Fruit fly (Drosophila melanogaster) whole organism, prepupa: ENCODE data around the gene CG14439.

Experiments used
- CG10669 ChIP-seq: fragments of 200-800 bp; sonication (Bioruptor generic); optimal IDR thresholded peaks from 3 replicates; lab custom pipeline; 2018; ENCODE audit warnings: missing biosample characterization, mild to moderate bottlenecking, missing genetic modification characterization, moderate library complexity
- CG11762 ChIP-seq: fragments of 200-800 bp; sonication (Bioruptor generic); optimal IDR thresholded peaks from 3 replicates; lab custom pipeline; 2016; ENCODE audit warnings: missing biosample characterization, missing genetic modification characterization; ENCODE audit not compliant: insufficient read depth
- CG15336 ChIP-seq: fragments of 200-800 bp; sonication (Bioruptor generic); IDR thresholded peaks from 2 replicates; pipeline ENCODE4 v1.3.6; 2022; ENCODE audit warnings: missing biosample characterization, missing genetic modification characterization
- CG16779 ChIP-seq: fragments of 200-800 bp; sonication (Bioruptor generic); optimal IDR thresholded peaks from 3 replicates; lab custom pipeline; 2017; ENCODE audit warnings: missing biosample characterization, mild to moderate bottlenecking, missing genetic modification characterization
- CG31627 ChIP-seq: fragments of 200-800 bp; sonication (Bioruptor generic); optimal IDR thresholded peaks from 3 replicates; lab custom pipeline; 2016; ENCODE audit warnings: missing biosample characterization, missing genetic modification characterization
- CG34406 ChIP-seq: fragments of 200-800 bp; sonication (Bioruptor generic); optimal IDR thresholded peaks from 3 replicates; lab custom pipeline; 2016; ENCODE audit warnings: missing biosample characterization, missing genetic modification characterization
- CG3919 ChIP-seq: fragments of 200-800 bp; sonication (Bioruptor generic); optimal IDR thresholded peaks from 3 replicates; lab custom pipeline; 2016; ENCODE audit warnings: missing biosample characterization, missing genetic modification characterization
- CG6163 ChIP-seq: fragments of 200-800 bp; sonication (Bioruptor generic); IDR thresholded peaks from 3 replicates; pipeline ENCODE4 v1.3.6; 2022; ENCODE audit warnings: missing biosample characterization, missing genetic modification characterization
- CG6276 ChIP-seq: fragments of 200-800 bp; sonication (Bioruptor generic); optimal IDR thresholded peaks from 2 replicates; lab custom pipeline; 2017; ENCODE audit warnings: missing biosample characterization, mild to moderate bottlenecking, missing genetic modification characterization
- CG6792 ChIP-seq: fragments of 200-800 bp; sonication (Bioruptor generic); optimal IDR thresholded peaks from 3 replicates; lab custom pipeline; 2016; ENCODE audit warnings: missing biosample characterization, missing genetic modification characterization
- CG6854 ChIP-seq: fragments of 200-800 bp; sonication (Bioruptor generic); optimal IDR thresholded peaks from 2 replicates; lab custom pipeline; 2017; ENCODE audit warnings: missing biosample characterization, mild to moderate bottlenecking, missing genetic modification characterization
- CG7368 ChIP-seq: fragments of 200-800 bp; sonication (Bioruptor generic); optimal IDR thresholded peaks from 3 replicates; lab custom pipeline; 2016; ENCODE audit warnings: missing biosample characterization, missing genetic modification characterization
- CG8319 ChIP-seq: fragments of 200-800 bp; sonication (Bioruptor generic); optimal IDR thresholded peaks from 3 replicates; lab custom pipeline; 2016; ENCODE audit warnings: missing biosample characterization, missing genetic modification characterization
- CG8632 ChIP-seq: fragments of 200-800 bp; sonication (Bioruptor generic); optimal IDR thresholded peaks from 3 replicates; lab custom pipeline; 2016; ENCODE audit warnings: missing biosample characterization, missing genetic modification characterization
- CG9139 ChIP-seq: fragments of 200-800 bp; sonication (Bioruptor generic); optimal IDR thresholded peaks from 3 replicates; lab custom pipeline; 2017; ENCODE audit warnings: missing biosample characterization, mild to moderate bottlenecking, missing genetic modification characterization
- Eip93F ChIP-seq: fragments of 200-800 bp; sonication (Bioruptor generic); optimal IDR thresholded peaks from 2 replicates; lab custom pipeline; 2016; ENCODE audit warnings: missing biosample characterization, mild to moderate bottlenecking, missing genetic modification characterization
- Ets96B ChIP-seq: fragments of 200-800 bp; optimal IDR thresholded peaks from 2 replicates; lab custom pipeline; 2019; ENCODE audit warnings: missing biosample characterization, mild to moderate bottlenecking, missing genetic modification characterization, moderate library complexity
- Gug ChIP-seq: fragments of 200-800 bp; sonication (Bioruptor generic); IDR thresholded peaks from 2 replicates; pipeline ENCODE4 v1.3.6; 2022; ENCODE audit warnings: missing biosample characterization, missing genetic modification characterization
- Hr38 ChIP-seq: sonication (Bioruptor generic); optimal IDR thresholded peaks from 2 replicates; lab custom pipeline; 2016; ENCODE audit warnings: missing biosample characterization, missing genetic modification characterization
- Hr39 ChIP-seq: fragments of 200-800 bp; sonication (Bioruptor generic); optimal IDR thresholded peaks from 2 replicates; lab custom pipeline; 2016; ENCODE audit warnings: missing biosample characterization, missing genetic modification characterization
- Hr4 ChIP-seq: fragments of 200-800 bp; sonication (Bioruptor generic); optimal IDR thresholded peaks from 3 replicates; lab custom pipeline; 2016; ENCODE audit warnings: missing biosample characterization, missing genetic modification characterization
- Lpt ChIP-seq: fragments of 200-800 bp; sonication (Bioruptor generic); optimal IDR thresholded peaks from 3 replicates; lab custom pipeline; 2016; ENCODE audit warnings: missing biosample characterization, missing genetic modification characterization
- Smox ChIP-seq: fragments of 200-800 bp; sonication (Bioruptor generic); optimal IDR thresholded peaks from 3 replicates; lab custom pipeline; 2016; ENCODE audit warnings: missing biosample characterization, missing genetic modification characterization
- Sox14 ChIP-seq: fragments of 200-800 bp; sonication (Bioruptor generic); optimal IDR thresholded peaks from 3 replicates; lab custom pipeline; 2016; ENCODE audit warnings: missing biosample characterization, missing genetic modification characterization
- Sox15 ChIP-seq: fragments of 200-800 bp; sonication (Bioruptor generic); optimal IDR thresholded peaks from 3 replicates; lab custom pipeline; 2016; ENCODE audit warnings: missing biosample characterization, missing genetic modification characterization
- achi ChIP-seq: fragments of 200-800 bp; sonication (Bioruptor generic); optimal IDR thresholded peaks from 3 replicates; lab custom pipeline; 2016; ENCODE audit warnings: missing biosample characterization, missing genetic modification characterization
- dac ChIP-seq: fragments of 200-800 bp; sonication (Bioruptor generic); optimal IDR thresholded peaks from 2 replicates; lab custom pipeline; 2017; ENCODE audit warnings: missing biosample characterization, mild to moderate bottlenecking, missing genetic modification characterization
- dsx ChIP-seq: fragments of 200-800 bp; optimal IDR thresholded peaks from 3 replicates; lab custom pipeline; 2019; ENCODE audit warnings: missing biosample characterization, mild to moderate bottlenecking, missing genetic modification characterization, moderate library complexity; ENCODE audit not compliant: poor library complexity, severe bottlenecking
- fd59A ChIP-seq: fragments of 200-800 bp; sonication (Bioruptor generic); optimal IDR thresholded peaks from 2 replicates; lab custom pipeline; 2017; ENCODE audit warnings: missing biosample characterization, mild to moderate bottlenecking, missing genetic modification characterization, missing genetic modification reagents
- fd85E ChIP-seq: fragments of 200-800 bp; sonication (Bioruptor generic); optimal IDR thresholded peaks from 3 replicates; lab custom pipeline; 2016; ENCODE audit warnings: missing biosample characterization, missing genetic modification characterization
- lz ChIP-seq: fragments of 200-800 bp; sonication (Bioruptor generic); optimal IDR thresholded peaks from 3 replicates; lab custom pipeline; 2016; ENCODE audit warnings: missing biosample characterization, missing genetic modification characterization
- pdm3 ChIP-seq: fragments of 200-800 bp; sonication (Bioruptor generic); optimal IDR thresholded peaks from 3 replicates; lab custom pipeline; 2016; ENCODE audit warnings: missing biosample characterization, missing genetic modification characterization
- ss ChIP-seq, 2 experiments: fragments of 200-800 bp; sonication (Bioruptor generic); optimal IDR thresholded peaks; 2 replicates in 1 of 2; 3 replicates in 1 of 2; lab custom pipeline; 2017 to 2018; ENCODE audit warnings: mild to moderate bottlenecking in 2 of 2, missing biosample characterization in 2 of 2, missing genetic modification characterization in 2 of 2, moderate library complexity in 1 of 2
- svp ChIP-seq: fragments of 200-800 bp; sonication (Bioruptor generic); peaks from one replicate; lab custom pipeline; 2016; ENCODE audit warnings: missing biosample characterization, missing genetic modification characterization
- topi ChIP-seq: fragments of 200-800 bp; sonication (Bioruptor generic); optimal IDR thresholded peaks from 3 replicates; lab custom pipeline; 2016; ENCODE audit warnings: missing biosample characterization, missing genetic modification characterization
- vri ChIP-seq: fragments of 200-800 bp; sonication (Bioruptor generic); optimal IDR thresholded peaks from 3 replicates; lab custom pipeline; 2016; ENCODE audit warnings: missing biosample characterization, mild to moderate bottlenecking, missing genetic modification characterization

CG14439 gene

DNA sequence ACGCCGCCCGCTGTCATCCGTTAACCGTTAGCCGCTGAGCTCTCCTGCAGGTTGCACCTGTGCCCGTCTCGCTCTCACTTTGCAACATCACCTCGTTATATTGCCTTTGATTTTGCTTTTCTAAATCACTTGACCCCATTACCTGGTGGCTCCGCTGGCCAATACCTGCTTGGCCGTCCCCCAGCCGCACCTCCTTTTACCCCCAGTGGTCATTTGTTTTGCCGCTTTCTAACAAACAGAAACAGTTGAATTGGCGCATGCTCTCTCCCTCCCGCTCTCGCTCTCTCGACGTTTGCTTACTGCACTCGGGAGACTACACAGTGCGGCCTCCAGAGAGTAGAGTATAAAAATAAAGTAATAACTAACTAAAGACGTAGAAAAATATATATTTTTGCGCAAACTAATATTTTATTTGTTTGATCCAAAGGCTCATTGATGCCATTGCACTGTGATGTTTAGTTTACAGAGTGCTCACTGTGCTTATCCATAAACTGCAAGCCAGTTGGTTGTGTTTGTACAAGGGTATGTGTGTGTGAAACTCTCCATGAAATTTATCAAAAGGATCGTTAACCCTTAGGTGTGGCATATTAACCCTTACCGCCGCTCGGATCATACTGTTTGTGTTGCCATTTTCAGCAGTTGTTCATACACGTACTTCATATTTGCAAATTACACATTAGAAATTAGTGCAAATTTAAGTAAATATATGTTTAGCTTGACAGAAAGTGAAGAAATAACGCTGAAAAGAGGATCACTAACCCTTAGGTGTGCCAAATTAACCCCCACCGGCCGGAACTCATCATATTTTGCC is 57.3 kb downstream of the CG14439 start (continued):
- TF ChIP-seq Gug (GFP tag; lab: Robert Waterston, UW) = peak; percentile 91
- peak; percentile 85 for TF ChIP-seq Eip93F (GFP tag; lab: Kevin White, UChicago)
- peak; percentile 78 for TF ChIP-seq Ets96B (tag; lab: Kevin White, UChicago)
- TF ChIP-seq Hr39 (GFP tag; lab: Kevin White, UChicago) = peak; percentile 96
- peak; percentile 17 for TF ChIP-seq CG6854 (GFP tag; lab: Kevin White, UChicago)
- peak; percentile 92 for TF ChIP-seq CG6276
- TF ChIP-seq CG15336 (GFP tag; lab: Robert Waterston, UW) = peak; percentile 97
- peak; percentile 97 for TF ChIP-seq svp (GFP tag; lab: Kevin White, UChicago)
- TF ChIP-seq CG31627 = peak; percentile 96
- peak; percentile 80 for TF ChIP-seq CG16779 (tag; lab: Kevin White, UChicago)
- TF ChIP-seq ss (GFP tag; optimal IDR thresholded peaks at IDR 0.05; lab: Kevin White, UChicago) = peak; percentile 67 to 75
- TF ChIP-seq lz (GFP tag; lab: Kevin White, UChicago) = peak; percentile 94
- peak; percentile 92 for TF ChIP-seq CG6792 (GFP tag; lab: Kevin White, UChicago)
- peak; percentile 78 for TF ChIP-seq CG7368 (GFP tag; lab: Kevin White, UChicago)
- peak; percentile 93 for TF ChIP-seq topi (GFP tag; lab: Kevin White, UChicago)
- peak; percentile 92 for TF ChIP-seq CG8632 (GFP tag; lab: Kevin White, UChicago)
- TF ChIP-seq Hr4 (GFP tag; lab: Kevin White, UChicago) = peak; percentile 95
- peak; percentile 96 for TF ChIP-seq pdm3
- peak; percentile 90 for TF ChIP-seq Lpt (GFP tag; lab: Kevin White, UChicago)
- TF ChIP-seq CG8319 (GFP tag; lab: Kevin White, UChicago) = peak; percentile 83
- TF ChIP-seq CG34406 (GFP tag; lab: Kevin White, UChicago) = peak; percentile 88
- no peak for TF ChIP-seq CG9139 (GFP tag; lab: Kevin White, UChicago)
- TF ChIP-seq CG11762 = peak; percentile 71
- peak; percentile 93 for TF ChIP-seq vri (GFP tag; lab: Kevin White, UChicago)
- peak; percentile 55 for TF ChIP-seq fd85E
- peak; percentile 78 for TF ChIP-seq Hr38 (GFP tag; lab: Kevin White, UChicago)
- peak; percentile 87 for TF ChIP-seq dac
- peak; percentile 93 for TF ChIP-seq CG3919 (GFP tag; lab: Kevin White, UChicago)
- TF ChIP-seq CG10669 (GFP tag; lab: Kevin White, UChicago) = peak; percentile 80
- peak; percentile 79 for TF ChIP-seq dsx (GFP tag; lab: Kevin White, UChicago)
- peak; percentile 97 for TF ChIP-seq CG6163
- peak; percentile 72 for TF ChIP-seq fd59A (GFP tag; lab: Kevin White, UChicago)
- peak; percentile 95 for TF ChIP-seq Sox14 (GFP tag; lab: Kevin White, UChicago)
- peak; percentile 91 for TF ChIP-seq achi
- peak; percentile 87 for TF ChIP-seq Sox15 (GFP tag; lab: Kevin White, UChicago)
- peak; percentile 94 for TF ChIP-seq Smox (GFP tag; lab: Kevin White, UChicago)
